Fruit fly (Drosophila melanogaster): Measurements from ENCODE around the gene Cyp4d20.

The Cyp4d20 gene

DNA sequence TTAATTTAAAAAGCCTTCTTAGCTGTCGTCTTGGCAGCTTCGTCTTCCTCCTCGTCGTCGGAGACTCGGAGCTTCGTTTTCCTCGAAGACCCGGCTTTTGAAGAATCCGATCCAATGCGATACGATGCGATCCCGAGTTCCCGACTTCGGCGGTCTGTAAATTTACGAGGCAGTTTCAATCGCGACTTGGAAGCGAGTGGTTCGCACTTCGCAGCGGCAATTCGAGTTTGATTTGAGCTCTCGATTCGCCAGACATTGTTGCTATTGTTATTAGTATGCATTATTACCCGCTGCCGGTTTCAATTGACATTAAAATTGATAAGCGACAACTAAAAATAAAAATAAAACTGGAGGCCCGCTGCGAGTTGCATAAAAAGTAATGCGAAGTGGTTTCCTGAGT, 10.4 kb upstream of the Cyp4d20 start, which contains the start of gene CG1146:
TSS of gene CG1146 (plus strand) at position 171 of the 400 bp plus-strand sequence.
- TF ChIP-seq usp (GFP tag; optimal IDR thresholded peaks at IDR 0.05): no peak
- no peak for TF ChIP-seq pan (optimal IDR thresholded peaks at IDR 0.05)
- no peak for TF ChIP-seq Dll (optimal IDR thresholded peaks at IDR 0.05)

DNA sequence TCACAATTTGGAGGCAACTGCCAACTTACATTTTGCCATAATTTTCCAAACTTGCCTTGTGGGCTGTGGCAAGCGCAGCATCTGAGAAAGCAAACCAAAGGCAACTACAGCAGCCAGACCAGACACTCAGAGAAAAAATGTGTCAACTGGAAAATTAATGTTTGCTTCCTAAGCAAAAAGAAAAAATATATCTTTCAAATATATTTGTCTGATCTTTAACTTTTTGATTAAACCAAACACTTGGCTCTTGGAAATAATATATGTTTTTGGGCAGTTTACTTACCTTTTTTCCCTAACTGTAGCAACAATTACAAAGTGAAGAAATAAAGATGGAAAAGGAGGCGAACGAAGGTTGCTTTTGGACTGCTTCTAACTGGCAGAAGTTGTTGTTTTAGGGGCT, 9.0 kb upstream of the Cyp4d20 start:
- TF ChIP-seq usp (GFP tag; optimal IDR thresholded peaks at IDR 0.05) (no peak), EcR (GFP tag; optimal IDR thresholded peaks at IDR 0.05) (no peak), pan (optimal IDR thresholded peaks at IDR 0.05) (no peak), CG8478 (optimal IDR thresholded peaks at IDR 0.05) (no peak), Dll (optimal IDR thresholded peaks at IDR 0.05) (no peak), psq (optimal IDR thresholded peaks at IDR 0.05) (no peak)

- TF ChIP-seq Dll (optimal IDR thresholded peaks at IDR 0.05) (no peak), usp (GFP tag; optimal IDR thresholded peaks at IDR 0.05) (no peak), EcR (GFP tag; optimal IDR thresholded peaks at IDR 0.05) (no peak), psq (optimal IDR thresholded peaks at IDR 0.05) (no peak), pan (optimal IDR thresholded peaks at IDR 0.05) (no peak), CG8478 (optimal IDR thresholded peaks at IDR 0.05) (no peak)
Measured at dm6 chr3L:2486493-2486892, 8.2 kb upstream of the Cyp4d20 start.

dm6 chr3L:2485331-2486115, 7.3 kb upstream of the Cyp4d20 start:
- no peak for TF ChIP-seq usp (GFP tag; optimal IDR thresholded peaks at IDR 0.05)
- no peak for TF ChIP-seq pan (optimal IDR thresholded peaks at IDR 0.05)
- no peak for TF ChIP-seq EcR (GFP tag; optimal IDR thresholded peaks at IDR 0.05)
- no peak for TF ChIP-seq CG8478 (optimal IDR thresholded peaks at IDR 0.05)
- TF ChIP-seq psq (optimal IDR thresholded peaks at IDR 0.05): no peak
- TF ChIP-seq Dll (optimal IDR thresholded peaks at IDR 0.05): no peak

dm6 chr3L:2482941-2483541, 4.8 kb upstream of the Cyp4d20 start:
- TF ChIP-seq pan (optimal IDR thresholded peaks at IDR 0.05) (no peak), Dll (optimal IDR thresholded peaks at IDR 0.05) (no peak)

DNA sequence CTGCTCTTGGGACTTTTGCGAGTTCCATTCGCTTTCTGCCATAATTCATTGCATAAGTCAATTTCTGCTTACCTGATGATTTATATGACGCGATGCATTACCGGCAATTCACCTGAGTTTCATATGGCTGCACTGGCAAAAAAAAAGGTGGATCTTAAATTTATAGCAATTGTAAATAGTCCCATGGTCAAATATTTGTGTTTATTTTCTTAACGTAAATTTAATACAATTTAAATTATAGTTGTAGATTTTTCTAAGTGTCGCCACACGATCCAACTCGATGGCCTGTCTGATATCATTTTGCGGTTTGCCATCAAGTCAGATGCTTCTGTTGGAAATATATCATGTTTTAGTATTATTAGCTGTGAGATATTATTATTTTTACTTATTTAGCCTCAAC, 3.2 kb upstream of the Cyp4d20 start:
- TF ChIP-seq psq (optimal IDR thresholded peaks at IDR 0.05): no peak
- TF ChIP-seq CG8478 (optimal IDR thresholded peaks at IDR 0.05): no peak
- TF ChIP-seq usp (GFP tag; optimal IDR thresholded peaks at IDR 0.05): no peak
- TF ChIP-seq EcR (GFP tag; optimal IDR thresholded peaks at IDR 0.05): no peak
- no peak for TF ChIP-seq pan (optimal IDR thresholded peaks at IDR 0.05)
- TF ChIP-seq Dll (optimal IDR thresholded peaks at IDR 0.05): no peak

- TF ChIP-seq Dll (optimal IDR thresholded peaks at IDR 0.05) (no peak), psq (optimal IDR thresholded peaks at IDR 0.05) (no peak), EcR (GFP tag; optimal IDR thresholded peaks at IDR 0.05) (no peak), CG8478 (optimal IDR thresholded peaks at IDR 0.05) (no peak), usp (GFP tag; optimal IDR thresholded peaks at IDR 0.05) (no peak), pan (optimal IDR thresholded peaks at IDR 0.05) (no peak)
Measured at dm6 chr3L:2480470-2480869, 2.2 kb upstream of the Cyp4d20 start.

- TF ChIP-seq Dll (optimal IDR thresholded peaks at IDR 0.05): no peak
- TF ChIP-seq EcR (GFP tag; optimal IDR thresholded peaks at IDR 0.05): peak in 1 of 2 experiments; percentile 79
Measured at dm6 chr3L:2479250-2479649, 1.0 kb upstream of the Cyp4d20 start.

dm6 chr3L:2476941-2477340, 1.3 kb downstream of the Cyp4d20 start:
- TF ChIP-seq CG8478 (optimal IDR thresholded peaks at IDR 0.05): no peak
- no peak for TF ChIP-seq EcR (GFP tag; optimal IDR thresholded peaks at IDR 0.05)
- no peak for TF ChIP-seq psq (optimal IDR thresholded peaks at IDR 0.05)
- no peak for TF ChIP-seq usp (GFP tag; optimal IDR thresholded peaks at IDR 0.05)
- no peak for TF ChIP-seq Dll (optimal IDR thresholded peaks at IDR 0.05)
- TF ChIP-seq pan (optimal IDR thresholded peaks at IDR 0.05): no peak

- TF ChIP-seq usp (GFP tag; optimal IDR thresholded peaks at IDR 0.05) (no peak), psq (optimal IDR thresholded peaks at IDR 0.05) (no peak), pan (optimal IDR thresholded peaks at IDR 0.05) (no peak), Dll (optimal IDR thresholded peaks at IDR 0.05) (no peak), EcR (GFP tag; optimal IDR thresholded peaks at IDR 0.05) (no peak), CG8478 (optimal IDR thresholded peaks at IDR 0.05) (no peak)
Measured at dm6 chr3L:2475564-2476260, 2.5 kb downstream of the Cyp4d20 start, which contains the start of gene CG16762. Gene CG16762, minus strand, starts transcription at chr3L:2475614.

- TF ChIP-seq CG8478 (optimal IDR thresholded peaks at IDR 0.05) (no peak), pan (optimal IDR thresholded peaks at IDR 0.05) (peak; percentile 68), EcR (GFP tag; optimal IDR thresholded peaks at IDR 0.05) (peak in 1 of 2 experiments; percentile 51), Dll (optimal IDR thresholded peaks at IDR 0.05) (no peak)
Measured at dm6 chr3L:2472302-2473016, 5.8 kb downstream of the Cyp4d20 start.

Data from whole organism.